Worm (Caenorhabditis elegans) whole organism, L1 larva: Measurements from ENCODE around the gene cyp-25A4.

ENCODE experiments used
- C04F5.9 ChIP-seq: sonication (generic microtip); optimal IDR thresholded peaks from 2 replicates; lab custom pipeline; 2016; ENCODE audit warnings: missing genetic modification characterization, missing compliant biosample characterization
- alr-1 ChIP-seq: fragments of 200-800 bp; sonication (Bioruptor generic); optimal IDR thresholded peaks from 2 replicates; lab custom pipeline; 2018; ENCODE audit warnings: borderline replicate concordance, mild to moderate bottlenecking, missing genetic modification characterization, missing compliant biosample characterization
- blmp-1 ChIP-seq: fragments of 150-350 bp; optimal IDR thresholded peaks from 2 replicates; lab custom pipeline; 2014; ENCODE audit warnings: missing biosample characterization, missing genetic modification characterization
- ceh-63 ChIP-seq: fragments of 200-800 bp; sonication (Bioruptor generic); optimal IDR thresholded peaks from 2 replicates; lab custom pipeline; 2018; ENCODE audit warnings: mild to moderate bottlenecking, missing genetic modification characterization, missing compliant biosample characterization
- ces-1 ChIP-seq: fragments of 150-350 bp; optimal IDR thresholded peaks from 2 replicates; lab custom pipeline; 2014; ENCODE audit warnings: missing biosample characterization, missing genetic modification reagents, missing genetic modification characterization
- dsc-1 ChIP-seq: sonication (generic microtip); optimal IDR thresholded peaks from 2 replicates; lab custom pipeline; 2016; ENCODE audit warnings: mild to moderate bottlenecking, missing genetic modification characterization, missing compliant biosample characterization
- efl-1 ChIP-seq, 4 experiments: fragments of 150-350 bp; optimal IDR thresholded peaks in 3 of 4; peaks in 1 of 4; 1 replicate in 1 of 4; 2 replicates in 3 of 4; lab custom pipeline; 2014; ENCODE audit warnings: missing biosample characterization in 2 of 4, missing genetic modification characterization in 2 of 4, missing genetic modification reagents in 2 of 4
- efl-3 ChIP-seq: fragments of 200-800 bp; sonication (Bioruptor generic); optimal IDR thresholded peaks from 2 replicates; lab custom pipeline; 2018; ENCODE audit warnings: mild to moderate bottlenecking, missing genetic modification characterization, missing compliant biosample characterization
- egl-27 ChIP-seq, 2 experiments: fragments of 150-350 bp in 1 of 2; sonication (generic microtip); optimal IDR thresholded peaks; 3 replicates each; lab custom pipeline; 2017 to 2018; ENCODE audit warnings: missing biosample characterization in 2 of 2, missing genetic modification characterization in 2 of 2, missing genetic modification reagents in 2 of 2
- elt-2 ChIP-seq: sonication (generic microtip); optimal IDR thresholded peaks from 2 replicates; lab custom pipeline; 2016; ENCODE audit warnings: missing genetic modification characterization, mild to moderate bottlenecking, inconsistent platforms, missing compliant biosample characterization, missing genetic modification reagents
- elt-3 ChIP-seq, 6 experiments: fragments of 150-350 bp in 1 of 6; sonication (generic microtip); optimal IDR thresholded peaks; 2 replicates each; lab custom pipeline; 2017 to 2018; ENCODE audit warnings: missing biosample characterization in 6 of 6, missing genetic modification characterization in 6 of 6, inconsistent platforms in 1 of 6
- ets-5 ChIP-seq: fragments of 200-800 bp; sonication (Bioruptor generic); IDR thresholded peaks from 2 replicates; pipeline ENCODE4 v1.3.6; 2022; ENCODE audit warnings: missing genetic modification characterization, missing compliant biosample characterization
- lin-13 ChIP-seq: fragments of 150-350 bp; optimal IDR thresholded peaks from 2 replicates; lab custom pipeline; 2014; ENCODE audit warnings: missing biosample characterization, missing genetic modification reagents, missing genetic modification characterization
- lin-14 ChIP-seq: fragments of 200-800 bp; sonication (Bioruptor generic); optimal IDR thresholded peaks from 2 replicates; lab custom pipeline; 2018; ENCODE audit warnings: mild to moderate bottlenecking, missing genetic modification characterization, moderate library complexity, missing compliant biosample characterization
- lin-35 ChIP-seq, 2 experiments: fragments of 150-350 bp; optimal IDR thresholded peaks; 2 replicates each; lab custom pipeline; 2014; ENCODE audit warnings: missing biosample characterization in 2 of 2, missing genetic modification characterization in 2 of 2, missing genetic modification reagents in 2 of 2
- lin-39 ChIP-seq: fragments of 150-350 bp; optimal IDR thresholded peaks from 2 replicates; lab custom pipeline; 2014; ENCODE audit warnings: missing biosample characterization, missing genetic modification reagents, missing genetic modification characterization
- mdl-1 ChIP-seq, 2 experiments: fragments of 150-350 bp; optimal IDR thresholded peaks; 2 replicates each; lab custom pipeline; 2014 to 2017; ENCODE audit warnings: missing biosample characterization in 2 of 2, missing genetic modification characterization in 2 of 2, inconsistent platforms in 1 of 2
- mef-2 ChIP-seq: fragments of 150-350 bp; optimal IDR thresholded peaks from 2 replicates; lab custom pipeline; 2014; ENCODE audit warnings: missing biosample characterization, missing genetic modification characterization
- nhr-28 ChIP-seq: fragments of 150-350 bp; optimal IDR thresholded peaks from 2 replicates; lab custom pipeline; 2014; ENCODE audit warnings: missing biosample characterization, missing genetic modification characterization
- nhr-71 ChIP-seq: sonication (generic microtip); optimal IDR thresholded peaks from 2 replicates; lab custom pipeline; 2016; ENCODE audit warnings: mild to moderate bottlenecking, missing genetic modification characterization, moderate library complexity, missing compliant biosample characterization
- nhr-76 ChIP-seq: sonication (generic microtip); optimal IDR thresholded peaks from 2 replicates; lab custom pipeline; 2017; ENCODE audit warnings: missing biosample characterization, missing genetic modification characterization
- rnt-1 ChIP-seq: sonication (generic microtip); optimal IDR thresholded peaks from 2 replicates; lab custom pipeline; 2016; ENCODE audit warnings: mild to moderate bottlenecking, missing genetic modification characterization, moderate library complexity, missing compliant biosample characterization
- skn-1 ChIP-seq: fragments of 150-350 bp; optimal IDR thresholded peaks from 2 replicates; lab custom pipeline; 2014; ENCODE audit warnings: missing biosample characterization, missing genetic modification characterization
- snu-23 ChIP-seq: sonication (generic microtip); optimal IDR thresholded peaks from 2 replicates; lab custom pipeline; 2016; ENCODE audit warnings: missing genetic modification characterization, missing compliant biosample characterization
- sox-4 ChIP-seq: sonication (generic microtip); optimal IDR thresholded peaks from 2 replicates; lab custom pipeline; 2016; ENCODE audit warnings: missing genetic modification characterization, missing compliant biosample characterization
- sup-37 ChIP-seq: fragments of 200-800 bp; sonication (Bioruptor generic); optimal IDR thresholded peaks from 2 replicates; lab custom pipeline; 2018; ENCODE audit warnings: mild to moderate bottlenecking, missing genetic modification characterization, missing compliant biosample characterization
- swsn-7 ChIP-seq: sonication (generic microtip); optimal IDR thresholded peaks from 2 replicates; lab custom pipeline; 2016; ENCODE audit warnings: missing genetic modification characterization, missing compliant biosample characterization
- unc-130 ChIP-seq: fragments of 150-350 bp; optimal IDR thresholded peaks from 2 replicates; lab custom pipeline; 2017; ENCODE audit warnings: missing biosample characterization, missing genetic modification characterization, inconsistent platforms
- zag-1 ChIP-seq: fragments of 150-350 bp; optimal IDR thresholded peaks from 2 replicates; lab custom pipeline; 2014; ENCODE audit warnings: missing biosample characterization, missing genetic modification characterization
- zip-4 ChIP-seq: fragments of 200-800 bp; sonication (Bioruptor generic); optimal IDR thresholded peaks from 2 replicates; lab custom pipeline; 2018; ENCODE audit warnings: mild to moderate bottlenecking, missing genetic modification characterization, moderate library complexity, missing compliant biosample characterization

Gene cyp-25A4

DNA sequence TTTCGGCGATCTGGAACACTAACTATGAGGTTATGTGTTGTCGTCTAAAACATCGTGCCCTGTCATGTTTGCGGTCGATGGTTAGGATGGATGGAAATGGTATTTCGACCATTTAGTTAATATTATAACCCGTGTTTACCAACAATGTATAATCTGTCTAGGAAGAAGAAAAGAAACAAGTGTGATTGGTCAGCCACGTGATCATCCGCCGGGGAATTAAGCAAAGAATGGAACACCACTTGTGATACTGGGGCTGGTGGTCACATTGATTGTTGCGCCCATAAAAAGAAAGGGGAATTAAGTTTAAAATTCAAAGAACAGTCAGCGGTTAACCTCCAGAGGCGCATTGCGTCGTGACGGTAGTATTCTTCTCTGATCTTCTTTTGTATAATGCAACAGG lies 23.7 kb upstream of the cyp-25A4 start (continued):
- TF ChIP-seq unc-130 (tag; lab: Kevin White, UChicago) (peak; percentile 10), zip-4 (GFP tag; lab: Kevin White, UChicago) (no peak)

ce11 chrIII:3874895-3875294 lies 23.0 kb upstream of the cyp-25A4 start:
- TF ChIP-seq lin-35 (GFP tag; optimal IDR thresholded peaks at IDR 0.05; lab: Kevin White, UChicago) (peak in 1 of 2 experiments; percentile 34), elt-2 (tag; lab: Kevin White, UChicago) (peak; percentile 8), nhr-76 (no peak)
- TF ChIP-seq, all 84 proteins: peak for 2

- TF ChIP-seq mef-2 (tag; lab: Kevin White, UChicago) (no peak), blmp-1 (peak; percentile 14)
Measured at ce11 chrIII:3874492-3874891, 22.6 kb upstream of the cyp-25A4 start.

- TF ChIP-seq swsn-7 (peak; percentile 14), nhr-71 (tag; lab: Kevin White, UChicago) (peak; percentile 26), snu-23 (peak; percentile 13), C04F5.9 (tag; lab: Kevin White, UChicago) (no peak), sox-4 (tag; lab: Kevin White, UChicago) (no peak), lin-35 (GFP tag; optimal IDR thresholded peaks at IDR 0.05; lab: Kevin White, UChicago) (peak in 1 of 2 experiments; percentile 28), dsc-1 (no peak), lin-14 (peak; percentile 47), skn-1 (tag; lab: Kevin White, UChicago) (peak; percentile 21), mdl-1 (tag; optimal IDR thresholded peaks at IDR 0.05; lab: Kevin White, UChicago) (peak in 1 of 2 experiments; percentile 9), sup-37 (GFP tag; lab: Kevin White, UChicago) (no peak), efl-1 (optimal IDR thresholded peaks at IDR 0.05; lab: Kevin White, UChicago) (peak in 1 of 2 experiments; percentile 19), efl-1 (GFP tag; optimal IDR thresholded peaks at IDR 0.05 in 1 of 2; lab: Kevin White, UChicago) (peak in 1 of 2 experiments; percentile 78), ceh-63 (GFP tag; lab: Kevin White, UChicago) (no peak)
Measured at ce11 chrIII:3873424-3873823, 21.5 kb upstream of the cyp-25A4 start.

DNA sequence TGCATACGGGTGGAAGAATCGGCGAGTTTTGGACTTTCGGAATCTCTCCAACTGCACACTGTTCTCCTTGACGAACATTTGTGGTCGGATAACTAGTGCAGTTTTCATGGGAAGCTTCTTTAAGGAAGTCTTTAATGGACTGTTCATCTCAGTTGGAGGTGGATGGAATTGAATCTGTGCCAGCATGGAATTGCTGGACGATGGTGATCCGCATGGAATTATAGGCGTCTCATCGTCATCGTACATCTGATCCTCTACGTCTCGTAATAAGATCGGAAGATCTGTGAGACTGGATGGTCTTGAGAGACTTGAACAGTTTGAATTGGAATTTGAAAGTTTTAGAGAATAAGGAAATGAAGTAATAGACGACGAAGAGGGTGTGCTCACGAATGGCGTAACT lies 21.1 kb upstream of the cyp-25A4 start:
- TF ChIP-seq efl-3 (GFP tag; lab: Kevin White, UChicago) (no peak), elt-3 (tag; optimal IDR thresholded peaks at IDR 0.05; lab: Kevin White, UChicago) (no peak), zag-1 (tag; lab: Kevin White, UChicago) (no peak), lin-35 (GFP tag; optimal IDR thresholded peaks at IDR 0.05; lab: Kevin White, UChicago) (no peak), egl-27 (tag; optimal IDR thresholded peaks at IDR 0.05; lab: Kevin White, UChicago) (no peak), efl-1 (optimal IDR thresholded peaks at IDR 0.05; lab: Kevin White, UChicago) (no peak), efl-1 (GFP tag; optimal IDR thresholded peaks at IDR 0.05 in 1 of 2; lab: Kevin White, UChicago) (peak in 1 of 2 experiments; percentile 63), lin-39 (no peak)
- TF ChIP-seq, all 84 proteins: peak for 1

ce11 chrIII:3871763-3872486 lies 20.0 kb upstream of the cyp-25A4 start:
- TF ChIP-seq lin-13 (GFP tag; lab: Kevin White, UChicago), result no peak
- TF ChIP-seq rnt-1 (tag; lab: Kevin White, UChicago), result no peak
- no peak for TF ChIP-seq efl-1 (optimal IDR thresholded peaks at IDR 0.05; lab: Kevin White, UChicago)
- TF ChIP-seq efl-1 (GFP tag; optimal IDR thresholded peaks at IDR 0.05 in 1 of 2; lab: Kevin White, UChicago), result peak in 1 of 2 experiments; percentile 7
- TF ChIP-seq ces-1 (GFP tag; lab: Kevin White, UChicago), result no peak
- TF ChIP-seq alr-1 (tag; lab: Kevin White, UChicago), result no peak
- no peak for TF ChIP-seq ets-5 (GFP tag; lab: Robert Waterston, UW)
- no peak for TF ChIP-seq nhr-28 (tag; lab: Kevin White, UChicago)
- no peak for TF ChIP-seq unc-130 (tag; lab: Kevin White, UChicago)
- no peak for TF ChIP-seq lin-14
- no peak for TF ChIP-seq snu-23
- peak; percentile 20 for TF ChIP-seq elt-2 (tag; lab: Kevin White, UChicago)
- TF ChIP-seq, all 84 proteins: peak for 2
